Worm (Caenorhabditis elegans) whole organism, L2 larva: ENCODE measurements around the gene K07H8.8.

Experiments used
- R02D3.7 ChIP-seq: fragments of 150-350 bp; optimal IDR thresholded peaks from 2 replicates; lab custom pipeline; 2014; ENCODE audit warnings: missing biosample characterization, missing genetic modification characterization
- ZK546.5 ChIP-seq: sonication (generic microtip); optimal IDR thresholded peaks from 2 replicates; lab custom pipeline; 2017; ENCODE audit warnings: missing biosample characterization, missing genetic modification characterization
- blmp-1 ChIP-seq: sonication (generic microtip); optimal IDR thresholded peaks from 2 replicates; lab custom pipeline; 2017; ENCODE audit warnings: missing genetic modification characterization, mild to moderate bottlenecking, missing compliant biosample characterization, antibody characterized with exemption, moderate library complexity; ENCODE audit not compliant: insufficient read depth
- ceh-16 ChIP-seq: fragments of 150-350 bp; optimal IDR thresholded peaks from 2 replicates; lab custom pipeline; 2014; ENCODE audit warnings: missing biosample characterization, missing genetic modification characterization
- ceh-82 ChIP-seq: fragments of 150-350 bp; optimal IDR thresholded peaks from 2 replicates; lab custom pipeline; 2014; ENCODE audit warnings: missing biosample characterization, missing genetic modification characterization
- crh-2 ChIP-seq: sonication (generic microtip); optimal IDR thresholded peaks from 2 replicates; lab custom pipeline; 2017; ENCODE audit warnings: missing biosample characterization, missing genetic modification characterization
- egl-27 ChIP-seq: sonication (generic microtip); optimal IDR thresholded peaks from 3 replicates; lab custom pipeline; 2017; ENCODE audit warnings: missing biosample characterization, missing genetic modification reagents, missing genetic modification characterization
- fos-1 ChIP-seq: fragments of 150-350 bp; optimal IDR thresholded peaks from 2 replicates; lab custom pipeline; 2014; ENCODE audit warnings: missing biosample characterization, missing genetic modification characterization
- gmeb-1 ChIP-seq: fragments of 150-350 bp; optimal IDR thresholded peaks from 2 replicates; lab custom pipeline; 2014; ENCODE audit warnings: missing biosample characterization, missing genetic modification characterization
- lin-13 ChIP-seq: fragments of 150-350 bp; optimal IDR thresholded peaks from 2 replicates; lab custom pipeline; 2014; ENCODE audit warnings: missing biosample characterization, missing genetic modification reagents, missing genetic modification characterization
- lin-39 ChIP-seq: fragments of 150-350 bp; optimal IDR thresholded peaks from 2 replicates; lab custom pipeline; 2014; ENCODE audit warnings: missing biosample characterization, missing genetic modification reagents, missing genetic modification characterization
- lsy-2 ChIP-seq, 2 experiments: fragments of 150-350 bp in 1 of 2; sonication (generic microtip) in 1 of 2; optimal IDR thresholded peaks; 2 replicates each; lab custom pipeline; 2014 to 2017; ENCODE audit warnings: missing biosample characterization in 2 of 2, missing genetic modification characterization in 2 of 2
- mab-5 ChIP-seq: fragments of 150-350 bp; optimal IDR thresholded peaks from 2 replicates; lab custom pipeline; 2014; ENCODE audit warnings: missing biosample characterization, missing genetic modification characterization
- mbf-1 ChIP-seq: sonication (generic microtip); optimal IDR thresholded peaks from 2 replicates; lab custom pipeline; 2017; ENCODE audit warnings: missing biosample characterization, missing genetic modification characterization
- nhr-10 ChIP-seq: sonication (generic microtip); optimal IDR thresholded peaks from 2 replicates; lab custom pipeline; 2017; ENCODE audit warnings: missing biosample characterization, missing genetic modification characterization
- nhr-12 ChIP-seq: fragments of 150-350 bp; optimal IDR thresholded peaks from 2 replicates; lab custom pipeline; 2014; ENCODE audit warnings: missing biosample characterization, missing genetic modification characterization
- nhr-129 ChIP-seq: fragments of 150-350 bp; optimal IDR thresholded peaks from 2 replicates; lab custom pipeline; 2014; ENCODE audit warnings: missing biosample characterization, missing genetic modification characterization
- nhr-23 ChIP-seq: fragments of 150-350 bp; optimal IDR thresholded peaks from 2 replicates; lab custom pipeline; 2014; ENCODE audit warnings: missing biosample characterization, missing genetic modification reagents, missing genetic modification characterization
- nhr-237 ChIP-seq: fragments of 150-350 bp; optimal IDR thresholded peaks from 2 replicates; lab custom pipeline; 2014; ENCODE audit warnings: missing biosample characterization, missing genetic modification characterization
- nhr-25 ChIP-seq: fragments of 150-350 bp; sonication (generic microtip); optimal IDR thresholded peaks from 3 replicates; lab custom pipeline; 2014; ENCODE audit warnings: missing biosample characterization, missing genetic modification characterization
- skn-1 ChIP-seq: sonication (generic microtip); optimal IDR thresholded peaks from 2 replicates; lab custom pipeline; 2017; ENCODE audit warnings: missing biosample characterization, missing genetic modification characterization
- sma-3 ChIP-seq: sonication (generic microtip); optimal IDR thresholded peaks from 2 replicates; lab custom pipeline; 2016; ENCODE audit warnings: missing genetic modification reagents, missing genetic modification characterization, missing compliant biosample characterization
- sma-9 ChIP-seq, 2 experiments: fragments of 150-350 bp in 1 of 2; sonication (generic microtip) in 1 of 2; optimal IDR thresholded peaks; 2 replicates each; lab custom pipeline; 2014 to 2016; ENCODE audit warnings: missing genetic modification characterization in 2 of 2, mild to moderate bottlenecking in 1 of 2, missing biosample characterization in 1 of 2, missing compliant biosample characterization in 1 of 2, missing genetic modification reagents in 1 of 2, moderate library complexity in 1 of 2
- snpc-4 ChIP-seq: fragments of 150-350 bp; optimal IDR thresholded peaks from 2 replicates; lab custom pipeline; 2014; ENCODE audit warnings: missing biosample characterization, missing genetic modification characterization
- unc-62 ChIP-seq: fragments of 150-350 bp; optimal IDR thresholded peaks from 2 replicates; lab custom pipeline; 2014; ENCODE audit warnings: missing biosample characterization, missing genetic modification reagents, missing genetic modification characterization
- zag-1 ChIP-seq: fragments of 150-350 bp; optimal IDR thresholded peaks from 2 replicates; lab custom pipeline; 2014; ENCODE audit warnings: missing biosample characterization, missing genetic modification characterization
- ztf-1 ChIP-seq: fragments of 200-800 bp; sonication (Bioruptor generic); conservative IDR thresholded peaks from 2 replicates; pipeline ENCODE4 v1.3.6; 2022; ENCODE audit warnings: missing genetic modification characterization, missing compliant biosample characterization

The K07H8.8 gene

DNA sequence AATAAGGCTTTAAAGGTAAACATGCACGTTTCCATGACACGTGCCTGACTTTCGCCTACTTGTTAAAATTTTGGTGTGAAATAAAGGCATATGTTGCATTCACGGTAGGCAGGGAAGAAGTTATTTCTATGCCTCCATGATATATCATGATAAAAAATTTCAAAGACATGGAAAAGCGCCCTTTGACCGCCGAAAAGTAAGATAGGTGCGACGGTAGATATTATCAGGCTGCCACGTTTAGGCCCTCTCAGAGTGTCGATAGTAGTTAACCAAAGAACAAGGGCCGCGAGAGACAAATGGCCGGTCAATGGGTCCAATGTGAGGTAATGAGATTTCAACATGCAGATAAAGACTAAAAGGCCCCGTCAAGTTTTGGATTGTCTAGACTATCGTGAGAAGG lies 25.0 kb downstream of the K07H8.8 start:
- TF ChIP-seq nhr-25, result no peak
- no peak for TF ChIP-seq ceh-82
- TF ChIP-seq sma-9 (GFP tag; optimal IDR thresholded peaks at IDR 0.05; lab: Kevin White, UChicago), result peak; percentile 51
- no peak for TF ChIP-seq sma-9 (tag; optimal IDR thresholded peaks at IDR 0.05; lab: Kevin White, UChicago)
- TF ChIP-seq zag-1 (tag; lab: Kevin White, UChicago), result no peak
- TF ChIP-seq mab-5 (tag; lab: Kevin White, UChicago), result no peak
- no peak for TF ChIP-seq ztf-1 (GFP tag; lab: Robert Waterston, UW)
- no peak for TF ChIP-seq nhr-129 (tag; lab: Kevin White, UChicago)
- TF ChIP-seq snpc-4 (tag; lab: Kevin White, UChicago), result no peak
- peak; percentile 9 for TF ChIP-seq ceh-16 (tag; lab: Kevin White, UChicago)
- no peak for TF ChIP-seq unc-62 (GFP tag; lab: Kevin White, UChicago)
- no peak for TF ChIP-seq lin-13
- no peak for TF ChIP-seq gmeb-1 (tag; lab: Kevin White, UChicago)
- TF ChIP-seq sma-3 (GFP tag; lab: Kevin White, UChicago), result no peak
- no peak for TF ChIP-seq nhr-237
- no peak for TF ChIP-seq mbf-1 (tag; lab: Kevin White, UChicago)

ce11 chrIV:8241312-8241833 lies 26.8 kb downstream of the K07H8.8 start:
- TF ChIP-seq fos-1, result peak; percentile 3
- no peak for TF ChIP-seq lin-13

DNA sequence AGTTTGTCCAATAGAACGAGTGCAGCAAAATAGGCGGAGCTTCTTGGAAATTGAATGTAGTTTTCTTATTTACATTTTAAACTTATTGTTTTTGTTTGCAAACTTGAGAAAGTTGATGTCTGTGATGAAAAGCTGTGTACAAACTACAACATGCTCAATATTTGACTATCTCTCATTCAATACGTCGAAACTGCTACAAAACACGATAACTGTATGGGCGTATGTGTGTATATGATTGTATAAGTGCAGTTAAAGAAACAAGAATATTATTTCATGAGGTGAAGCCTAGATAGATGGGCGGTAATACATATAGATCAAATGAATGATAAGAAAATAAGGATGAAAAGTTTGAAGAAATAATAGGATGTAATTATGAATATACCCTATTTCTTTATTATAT lies 28.6 kb downstream of the K07H8.8 start:
- TF ChIP-seq mab-5 (tag; lab: Kevin White, UChicago) (no peak), ceh-16 (tag; lab: Kevin White, UChicago) (no peak)

- TF ChIP-seq ZK546.5 (tag; lab: Kevin White, UChicago), result no peak
- TF ChIP-seq, all 48 proteins: peak for 0
Measured at ce11 chrIV:8236502-8236901, 31.7 kb downstream of the K07H8.8 start, which contains the start of gene nhr-66. Gene nhr-66, minus strand, starts transcription at chrIV:8236602.

DNA sequence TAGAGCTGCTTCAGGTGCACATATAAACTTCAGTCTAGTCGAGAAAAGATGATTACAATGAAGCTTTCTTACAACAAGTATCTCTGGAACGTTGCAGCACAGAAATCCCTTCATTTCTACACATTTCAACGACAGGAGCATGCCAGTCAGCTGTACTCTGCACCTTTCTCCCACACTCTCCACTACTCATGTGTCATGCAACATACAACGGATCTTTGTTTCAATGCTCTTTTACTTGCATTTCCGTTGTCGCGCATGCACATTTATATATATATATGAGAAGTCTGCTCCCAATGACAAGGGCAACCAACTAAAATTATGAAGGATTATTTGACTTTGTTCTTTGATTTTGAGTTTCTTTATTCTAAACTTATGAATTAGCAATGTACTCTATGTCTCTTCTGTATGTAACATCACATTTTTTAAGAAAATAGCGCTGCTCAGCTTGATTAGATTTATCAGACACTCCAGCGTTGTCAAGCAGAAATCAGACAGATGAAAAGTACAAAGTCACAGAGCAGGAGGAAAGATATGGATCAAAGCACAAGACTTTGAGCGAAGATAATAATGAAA lies 33.0 kb downstream of the K07H8.8 start:
- TF ChIP-seq lsy-2 (tag; optimal IDR thresholded peaks at IDR 0.05; lab: Kevin White, UChicago), result peak in 1 of 2 experiments; percentile 11
- no peak for TF ChIP-seq crh-2
- peak; percentile 16 for TF ChIP-seq sma-9 (GFP tag; optimal IDR thresholded peaks at IDR 0.05; lab: Kevin White, UChicago)
- TF ChIP-seq sma-9 (tag; optimal IDR thresholded peaks at IDR 0.05; lab: Kevin White, UChicago), result no peak

DNA sequence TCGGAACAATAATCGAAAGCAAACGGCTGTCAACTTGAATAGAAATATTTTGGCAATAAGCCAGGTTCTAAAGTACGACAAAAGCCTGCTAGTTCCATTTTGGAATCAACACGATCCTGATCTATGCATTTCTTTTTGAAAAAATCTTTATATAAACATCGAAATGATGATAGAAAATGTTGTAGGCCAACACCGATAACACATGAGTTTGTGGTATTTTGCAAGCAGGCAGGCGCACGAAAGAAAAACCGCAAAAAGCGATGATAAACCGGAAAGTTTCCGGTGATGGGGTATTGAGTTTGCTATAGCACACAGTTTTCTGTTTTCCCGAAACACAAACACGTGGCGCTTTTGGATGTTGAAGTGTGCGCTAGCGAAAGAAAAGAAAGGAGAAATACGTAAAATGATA lies 34.1 kb downstream of the K07H8.8 start:
- no peak for TF ChIP-seq nhr-10 (tag; lab: Kevin White, UChicago)
- TF ChIP-seq nhr-12 (tag; lab: Kevin White, UChicago), result no peak
- peak; percentile 44 for TF ChIP-seq crh-2
- TF ChIP-seq skn-1 (tag; lab: Kevin White, UChicago), result no peak
- peak; percentile 14 for TF ChIP-seq sma-9 (GFP tag; optimal IDR thresholded peaks at IDR 0.05; lab: Kevin White, UChicago)
- no peak for TF ChIP-seq sma-9 (tag; optimal IDR thresholded peaks at IDR 0.05; lab: Kevin White, UChicago)
- peak; percentile 6 for TF ChIP-seq egl-27
- TF ChIP-seq lin-39 (tag; lab: Kevin White, UChicago), result no peak
- TF ChIP-seq R02D3.7 (tag; lab: Kevin White, UChicago), result no peak
- peak; percentile 57 for TF ChIP-seq fos-1
- peak; percentile 20 for TF ChIP-seq nhr-129 (tag; lab: Kevin White, UChicago)
- TF ChIP-seq nhr-23 (tag; lab: Kevin White, UChicago), result no peak
- no peak for TF ChIP-seq nhr-237

DNA sequence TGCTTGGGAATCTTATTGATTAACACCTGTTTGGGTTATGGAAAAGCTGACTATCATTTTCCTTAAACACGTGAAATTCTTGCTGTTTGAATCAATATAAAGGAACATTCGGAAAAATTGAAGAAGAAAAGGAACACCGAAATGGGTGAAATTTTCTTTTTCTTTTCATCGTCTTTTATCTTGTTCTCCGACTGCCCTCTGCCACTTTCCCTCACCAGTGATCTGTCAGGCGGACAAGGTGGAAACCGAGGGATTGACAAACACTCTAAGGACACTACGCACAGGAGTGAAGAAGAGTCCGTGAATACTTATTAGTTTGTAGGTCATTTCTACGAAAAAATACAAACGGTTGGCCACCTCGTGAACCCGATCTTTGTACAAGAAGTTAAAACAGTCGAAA lies 34.9 kb downstream of the K07H8.8 start:
- TF ChIP-seq blmp-1 (tag; lab: Kevin White, UChicago) (peak; percentile 42), nhr-23 (tag; lab: Kevin White, UChicago) (no peak)
